Worm (Caenorhabditis elegans) whole organism, L3 larva: ENCODE data around the gene R05G6.4.

ENCODE experiments used
- ama-1 ChIP-seq: fragments of 150-350 bp; optimal IDR thresholded peaks from 2 replicates; lab custom pipeline; 2018
- nhr-237 ChIP-seq: fragments of 150-350 bp; optimal IDR thresholded peaks from 2 replicates; lab custom pipeline; 2014; ENCODE audit warnings: missing biosample characterization, missing genetic modification characterization
- nhr-25 ChIP-seq: sonication (generic microtip); optimal IDR thresholded peaks from 2 replicates; lab custom pipeline; 2017; ENCODE audit warnings: missing biosample characterization, missing genetic modification characterization
- nhr-28 ChIP-seq: fragments of 150-350 bp; optimal IDR thresholded peaks from 2 replicates; lab custom pipeline; 2014; ENCODE audit warnings: missing biosample characterization, missing genetic modification characterization
- nhr-76 ChIP-seq: fragments of 150-350 bp; sonication (generic microtip); optimal IDR thresholded peaks from 5 replicates; lab custom pipeline; 2014; ENCODE audit warnings: missing biosample characterization, missing genetic modification characterization
- snpc-4 ChIP-seq: fragments of 150-350 bp; optimal IDR thresholded peaks from 2 replicates; lab custom pipeline; 2014; ENCODE audit warnings: missing biosample characterization, missing genetic modification characterization
- unc-39 ChIP-seq: sonication (generic microtip); optimal IDR thresholded peaks from 4 replicates; lab custom pipeline; 2017; ENCODE audit warnings: missing biosample characterization, missing genetic modification characterization
- unc-62 ChIP-seq: fragments of 150-350 bp; sonication (generic microtip); optimal IDR thresholded peaks from 4 replicates; lab custom pipeline; 2014; ENCODE audit warnings: missing biosample characterization, missing genetic modification reagents, missing genetic modification characterization
- zag-1 ChIP-seq: fragments of 150-350 bp; optimal IDR thresholded peaks from 2 replicates; lab custom pipeline; 2014; ENCODE audit warnings: missing biosample characterization, missing genetic modification characterization
- ztf-11 ChIP-seq: fragments of 150-350 bp; optimal IDR thresholded peaks from 2 replicates; lab custom pipeline; 2014; ENCODE audit warnings: missing biosample characterization, missing genetic modification characterization

- TF ChIP-seq nhr-25 (tag; lab: Kevin White, UChicago) (no peak), unc-62 (GFP tag; lab: Kevin White, UChicago) (no peak), ztf-11 (tag; lab: Kevin White, UChicago) (no peak), nhr-237 (no peak), unc-39 (no peak), nhr-28 (tag; lab: Kevin White, UChicago) (no peak), snpc-4 (tag; lab: Kevin White, UChicago) (no peak), zag-1 (tag; lab: Kevin White, UChicago) (no peak), nhr-76 (no peak), ama-1 (lab: Kevin White, UChicago) (no peak)
Measured at ce11 chrIV:7491464-7491863, 21.6 kb upstream of the R05G6.4 start, which contains the start of gene F55G1.1.
